Fruit fly (Drosophila melanogaster): ENCODE data around the gene CG33223.
A peak's percentile ranks its signal among the peaks of the same experiment; 100 is the strongest.

The CG33223 gene

DNA sequence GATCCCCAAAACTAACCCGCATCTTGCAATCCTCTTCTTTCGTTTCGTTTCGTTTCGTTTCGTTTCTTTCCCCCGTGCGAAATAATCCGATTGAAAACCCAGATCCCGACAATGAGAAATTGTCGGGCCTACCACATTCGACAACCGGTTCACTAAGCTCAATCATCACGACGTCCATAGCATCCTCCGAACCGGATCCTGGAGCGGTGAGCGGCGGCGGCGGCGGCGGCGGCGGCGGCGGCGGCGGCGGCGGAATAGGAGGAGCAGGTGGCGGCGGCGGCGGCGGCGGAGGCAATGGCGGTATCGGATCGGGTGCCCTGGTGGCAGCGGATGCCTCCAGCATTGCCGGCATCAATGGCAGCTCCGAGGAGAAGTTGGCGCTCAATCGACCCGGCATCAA is 28.6 kb upstream of the CG33223 start:
- TF ChIP-seq achi (GFP tag; optimal IDR thresholded peaks at IDR 0.05) (no peak), acj6 (GFP tag; optimal IDR thresholded peaks at IDR 0.05) (no peak), CG6792 (GFP tag; optimal IDR thresholded peaks at IDR 0.05) (no peak), CG11902 (GFP tag; optimal IDR thresholded peaks at IDR 0.05) (no peak), Ets96B (tag; optimal IDR thresholded peaks at IDR 0.05) (no peak)

dm6 chrX:8510731-8511130 is 27.0 kb upstream of the CG33223 start:
- TF ChIP-seq svp (GFP tag) (peak; percentile 9), spab (GFP tag; optimal IDR thresholded peaks at IDR 0.05) (no peak), CG9139 (GFP tag; optimal IDR thresholded peaks at IDR 0.05) (no peak), CG1621 (tag; optimal IDR thresholded peaks at IDR 0.05) (no peak), ss (GFP tag; optimal IDR thresholded peaks at IDR 0.05) (peak; percentile 13 to 23), CG11902 (GFP tag; optimal IDR thresholded peaks at IDR 0.05) (no peak), CG6854 (GFP tag; optimal IDR thresholded peaks at IDR 0.05) (no peak), Eip78C (GFP tag) (peak; percentile 72), acj6 (GFP tag; optimal IDR thresholded peaks at IDR 0.05) (no peak), CG34406 (GFP tag; optimal IDR thresholded peaks at IDR 0.05) (no peak), CG31627 (GFP tag; optimal IDR thresholded peaks at IDR 0.05) (no peak), CG3032 (tag; optimal IDR thresholded peaks at IDR 0.05) (no peak), CG6163 (GFP tag; IDR thresholded peaks at IDR 0.05) (0 out of 3 replicates have a peak, but pooled peaks have one; percentile 27), CG10669 (GFP tag; optimal IDR thresholded peaks at IDR 0.05) (no peak), CG6808 (GFP tag; optimal IDR thresholded peaks at IDR 0.05) (peak; percentile 20), fd85E (GFP tag; optimal IDR thresholded peaks at IDR 0.05) (no peak)

dm6 chrX:8505023-8505604 is 21.4 kb upstream of the CG33223 start:
- no peak for TF ChIP-seq eg (GFP tag; IDR thresholded peaks at IDR 0.05)
- no peak for TF ChIP-seq Smox (GFP tag; optimal IDR thresholded peaks at IDR 0.05)
- TF ChIP-seq dac (GFP tag; optimal IDR thresholded peaks at IDR 0.05) = no peak
- TF ChIP-seq CG16779 (tag; optimal IDR thresholded peaks at IDR 0.05) = no peak
- TF ChIP-seq CG4318 (GFP tag; optimal IDR thresholded peaks at IDR 0.05) = no peak
- TF ChIP-seq Sox102F (GFP tag; optimal IDR thresholded peaks at IDR 0.05) = no peak
- no peak for TF ChIP-seq CG31627 (GFP tag; optimal IDR thresholded peaks at IDR 0.05)
- peak; percentile 62 for TF ChIP-seq svp (GFP tag)
- TF ChIP-seq Sox15 (GFP tag; optimal IDR thresholded peaks at IDR 0.05) = no peak
- TF ChIP-seq acj6 (GFP tag; optimal IDR thresholded peaks at IDR 0.05) = no peak
- no peak for TF ChIP-seq CG15336 (GFP tag; IDR thresholded peaks at IDR 0.05)
- no peak for TF ChIP-seq Gug (GFP tag; IDR thresholded peaks at IDR 0.05)
- TF ChIP-seq CG11762 (GFP tag; optimal IDR thresholded peaks at IDR 0.05; ENCODE audit: insufficient read depth) = no peak
- TF ChIP-seq cyc (GFP tag; optimal IDR thresholded peaks at IDR 0.05) = no peak
- no peak for TF ChIP-seq CG6854 (GFP tag; optimal IDR thresholded peaks at IDR 0.05)
- TF ChIP-seq CG6276 (GFP tag; optimal IDR thresholded peaks at IDR 0.05) = no peak
- TF ChIP-seq fd59A (GFP tag; optimal IDR thresholded peaks at IDR 0.05) = no peak
- no peak for TF ChIP-seq CG3032 (tag; optimal IDR thresholded peaks at IDR 0.05)
- no peak for TF ChIP-seq CG6163 (GFP tag; IDR thresholded peaks at IDR 0.05)
- TF ChIP-seq CG6792 (GFP tag; optimal IDR thresholded peaks at IDR 0.05) = no peak
- peak; percentile 4 for TF ChIP-seq Hr4 (GFP tag; optimal IDR thresholded peaks at IDR 0.05)
- TF ChIP-seq Eip78C (GFP tag) = peak; percentile 28
- no peak for TF ChIP-seq CG10669 (GFP tag; optimal IDR thresholded peaks at IDR 0.05)
- no peak for TF ChIP-seq esn (GFP tag; optimal IDR thresholded peaks at IDR 0.05)
- no peak for TF ChIP-seq Ets96B (tag; optimal IDR thresholded peaks at IDR 0.05)
- no peak for TF ChIP-seq Eip93F (GFP tag; optimal IDR thresholded peaks at IDR 0.05)

DNA sequence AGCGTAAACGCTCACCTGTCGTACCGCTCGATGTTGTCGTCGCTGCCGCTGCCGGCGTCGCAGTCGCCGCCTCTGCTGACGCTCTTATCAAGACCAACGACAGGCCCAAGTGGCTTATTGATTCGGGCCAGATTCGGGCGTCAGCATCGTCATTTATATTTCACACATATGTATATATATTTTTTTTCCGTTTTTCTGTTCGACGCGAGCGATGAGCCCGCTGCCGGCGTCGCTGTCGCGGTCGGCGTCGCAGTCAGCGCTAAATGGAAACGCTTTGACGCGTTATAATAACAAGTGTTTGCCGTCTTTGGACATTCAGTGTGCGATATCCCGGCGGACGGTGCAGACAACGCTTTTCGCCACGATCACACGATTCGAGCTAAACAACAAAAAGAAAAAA is 18.4 kb upstream of the CG33223 start:
- TF ChIP-seq CG11902 (GFP tag; optimal IDR thresholded peaks at IDR 0.05) = no peak
- peak; percentile 18 for TF ChIP-seq Eip78C (GFP tag)
- TF ChIP-seq Ets96B (tag; optimal IDR thresholded peaks at IDR 0.05) = no peak
- TF ChIP-seq CG10631 (GFP tag; optimal IDR thresholded peaks at IDR 0.05) = no peak
- no peak for TF ChIP-seq CG8632 (GFP tag; optimal IDR thresholded peaks at IDR 0.05)
- no peak for TF ChIP-seq CG11762 (GFP tag; optimal IDR thresholded peaks at IDR 0.05; ENCODE audit: insufficient read depth)
- TF ChIP-seq Eip93F (GFP tag; optimal IDR thresholded peaks at IDR 0.05) = peak; percentile 49
- TF ChIP-seq CG8119 (GFP tag; IDR thresholded peaks at IDR 0.05) = no peak
- no peak for TF ChIP-seq dsx (GFP tag; optimal IDR thresholded peaks at IDR 0.05; ENCODE audit: poor library complexity, severe bottlenecking)
